Worm (Caenorhabditis elegans): ENCODE results near the gene cchl-1.
A peak's percentile ranks its signal among the peaks of the same experiment; 100 is the strongest.

- TF ChIP-seq unc-62 (GFP tag; optimal IDR thresholded peaks at IDR 0.05), result no peak
- peak; percentile 10 for TF ChIP-seq mep-1 (tag; optimal IDR thresholded peaks at IDR 0.05)
- no peak for TF ChIP-seq ztf-11 (tag; optimal IDR thresholded peaks at IDR 0.05)
- TF ChIP-seq elt-3 (tag; optimal IDR thresholded peaks at IDR 0.05), result no peak
- TF ChIP-seq nhr-237 (tag; optimal IDR thresholded peaks at IDR 0.05), result no peak
These were observed 12.1 kb downstream of the cchl-1 start for ce11 chrII:11224045-11224481.

All from whole organism, mixed stage, embryonic.